Worm (Caenorhabditis elegans) whole organism, L1 larva: ENCODE data around the gene smc-3.

ENCODE experiments used
- C04F5.9 ChIP-seq: sonication (generic microtip); optimal IDR thresholded peaks from 2 replicates; lab custom pipeline; 2016; ENCODE audit warnings: missing genetic modification characterization, missing compliant biosample characterization
- egl-27 ChIP-seq, 2 experiments: fragments of 150-350 bp in 1 of 2; sonication (generic microtip); optimal IDR thresholded peaks; 3 replicates each; lab custom pipeline; 2017 to 2018; ENCODE audit warnings: missing biosample characterization in 2 of 2, missing genetic modification characterization in 2 of 2, missing genetic modification reagents in 2 of 2
- fos-1 ChIP-seq: fragments of 150-350 bp; optimal IDR thresholded peaks from 2 replicates; lab custom pipeline; 2014; ENCODE audit warnings: missing biosample characterization, missing genetic modification characterization
- lin-13 ChIP-seq: fragments of 150-350 bp; optimal IDR thresholded peaks from 2 replicates; lab custom pipeline; 2014; ENCODE audit warnings: missing biosample characterization, missing genetic modification reagents, missing genetic modification characterization
- lin-39 ChIP-seq: fragments of 150-350 bp; optimal IDR thresholded peaks from 2 replicates; lab custom pipeline; 2014; ENCODE audit warnings: missing biosample characterization, missing genetic modification reagents, missing genetic modification characterization
- lir-3 ChIP-seq: sonication (generic microtip); optimal IDR thresholded peaks from 2 replicates; lab custom pipeline; 2016; ENCODE audit warnings: mild to moderate bottlenecking, missing genetic modification characterization, moderate library complexity, missing compliant biosample characterization; ENCODE audit not compliant: poor library complexity
- nhr-237 ChIP-seq: fragments of 150-350 bp; optimal IDR thresholded peaks from 2 replicates; lab custom pipeline; 2014; ENCODE audit warnings: missing biosample characterization, missing genetic modification characterization
- nhr-28 ChIP-seq: fragments of 150-350 bp; optimal IDR thresholded peaks from 2 replicates; lab custom pipeline; 2014; ENCODE audit warnings: missing biosample characterization, missing genetic modification characterization
- snpc-4 ChIP-seq: fragments of 150-350 bp; optimal IDR thresholded peaks from 2 replicates; lab custom pipeline; 2014; ENCODE audit warnings: missing biosample characterization, missing genetic modification characterization
- sptf-1 ChIP-seq: fragments of 150-350 bp; optimal IDR thresholded peaks from 2 replicates; lab custom pipeline; 2014; ENCODE audit warnings: missing biosample characterization, missing genetic modification characterization
- unc-62 ChIP-seq: fragments of 150-350 bp; optimal IDR thresholded peaks from 2 replicates; lab custom pipeline; 2014; ENCODE audit warnings: missing biosample characterization, missing genetic modification reagents, missing genetic modification characterization
- ztf-11 ChIP-seq, 2 experiments: sonication (generic microtip); optimal IDR thresholded peaks; 2 replicates each; lab custom pipeline; 2016 to 2017; ENCODE audit warnings: missing genetic modification characterization in 2 of 2, missing biosample characterization in 1 of 2, missing compliant biosample characterization in 1 of 2

- TF ChIP-seq snpc-4 (tag; lab: Kevin White, UChicago), result no peak
- no peak for TF ChIP-seq unc-62 (GFP tag; lab: Kevin White, UChicago)
- no peak for TF ChIP-seq lin-39 (tag; lab: Kevin White, UChicago)
- no peak for TF ChIP-seq C04F5.9 (tag; lab: Kevin White, UChicago)
- no peak for TF ChIP-seq egl-27 (tag; optimal IDR thresholded peaks at IDR 0.05; lab: Kevin White, UChicago)
- TF ChIP-seq nhr-28, result no peak
- no peak for TF ChIP-seq lir-3 (tag; lab: Kevin White, UChicago)
- TF ChIP-seq lin-13, result no peak
- TF ChIP-seq sptf-1, result no peak
- no peak for TF ChIP-seq fos-1 (tag; lab: Kevin White, UChicago)
- no peak for TF ChIP-seq ztf-11 (tag; optimal IDR thresholded peaks at IDR 0.05; lab: Kevin White, UChicago)
- TF ChIP-seq nhr-237 (tag; lab: Kevin White, UChicago), result no peak
These were observed 49.0 kb upstream of the smc-3 start for ce11 chrIII:11241583-11242187.
